Worm (Caenorhabditis elegans) whole organism, young adult: ENCODE data around the gene mmad-1.
"Not testable (repeated sequence)": the region's sequence is repeated elsewhere in the genome, so short reads cannot be mapped to it uniquely, and the experiment has no call there.

Experiments
- F57C9.4 ChIP-seq: sonication (generic microtip); optimal IDR thresholded peaks from 2 replicates; lab custom pipeline; 2017; ENCODE audit warnings: mild to moderate bottlenecking, missing genetic modification characterization, missing compliant biosample characterization
- Y79H2A.3 ChIP-seq: fragments of 200-800 bp; sonication (Bioruptor generic); conservative IDR thresholded peaks from 2 replicates; pipeline ENCODE4 v1.3.6; 2022; ENCODE audit warnings: missing genetic modification reagents, missing genetic modification characterization, missing compliant biosample characterization
- aptf-2 ChIP-seq: fragments of 200-800 bp; sonication (Bioruptor generic); conservative IDR thresholded peaks from 2 replicates; pipeline ENCODE4 v1.3.6; 2022; ENCODE audit warnings: missing genetic modification reagents, missing genetic modification characterization, missing compliant biosample characterization
- ceh-79 ChIP-seq: sonication (generic microtip); optimal IDR thresholded peaks from 2 replicates; lab custom pipeline; 2017; ENCODE audit warnings: mild to moderate bottlenecking, missing genetic modification characterization, missing compliant biosample characterization
- ceh-91 ChIP-seq: fragments of 200-800 bp; sonication (Bioruptor generic); IDR thresholded peaks from 2 replicates; pipeline ENCODE4 v1.3.6; 2022; ENCODE audit warnings: missing genetic modification reagents, missing genetic modification characterization, missing compliant biosample characterization
- chd-7 ChIP-seq: sonication (generic microtip); optimal IDR thresholded peaks from 2 replicates; lab custom pipeline; 2016; ENCODE audit warnings: mild to moderate bottlenecking, missing genetic modification characterization, moderate library complexity, missing compliant biosample characterization
- dpff-1 ChIP-seq: sonication (generic microtip); optimal IDR thresholded peaks from 2 replicates; lab custom pipeline; 2017; ENCODE audit warnings: mild to moderate bottlenecking, missing genetic modification characterization, missing compliant biosample characterization
- dpl-1 ChIP-seq: fragments of 150-350 bp; optimal IDR thresholded peaks from 2 replicates; lab custom pipeline; 2014; ENCODE audit warnings: missing biosample characterization, missing genetic modification reagents, missing genetic modification characterization
- egrh-3 ChIP-seq: fragments of 200-800 bp; sonication (Bioruptor generic); IDR thresholded peaks from 2 replicates; pipeline ENCODE4 v1.3.6; 2022; ENCODE audit warnings: missing genetic modification reagents, missing genetic modification characterization, missing compliant biosample characterization
- gei-17 ChIP-seq: fragments of 200-800 bp; sonication (Bioruptor generic); optimal IDR thresholded peaks from 2 replicates; lab custom pipeline; 2018; ENCODE audit warnings: mild to moderate bottlenecking, missing genetic modification characterization, missing compliant biosample characterization
- hmg-20 ChIP-seq: fragments of 200-800 bp; sonication (Bioruptor generic); IDR thresholded peaks from 2 replicates; pipeline ENCODE4 v1.3.6; 2022; ENCODE audit warnings: missing genetic modification reagents, missing genetic modification characterization, missing compliant biosample characterization
- hrde-1 ChIP-seq: sonication (generic microtip); optimal IDR thresholded peaks from 2 replicates; lab custom pipeline; 2016; ENCODE audit warnings: missing genetic modification characterization, mild to moderate bottlenecking, missing compliant biosample characterization, moderate library complexity, missing genotype, missing genetic modification reagents, borderline replicate concordance
- let-526 ChIP-seq: fragments of 200-800 bp; sonication (Bioruptor generic); IDR thresholded peaks from 2 replicates; pipeline ENCODE4 v1.3.6; 2022; ENCODE audit warnings: missing genetic modification reagents, missing genetic modification characterization, missing compliant biosample characterization
- lin-54 ChIP-seq: fragments of 200-800 bp; sonication (Bioruptor generic); optimal IDR thresholded peaks from 2 replicates; lab custom pipeline; 2018; ENCODE audit warnings: mild to moderate bottlenecking, missing genetic modification characterization, missing compliant biosample characterization
- lsy-27 ChIP-seq: sonication (generic microtip); optimal IDR thresholded peaks from 2 replicates; lab custom pipeline; 2017; ENCODE audit warnings: missing genetic modification characterization, mild to moderate bottlenecking, missing compliant biosample characterization, antibody characterized with exemption, missing genotype, borderline replicate concordance; ENCODE audit not compliant: insufficient read depth
- madf-6 ChIP-seq: fragments of 200-800 bp; sonication (Bioruptor generic); IDR thresholded peaks from 2 replicates; pipeline ENCODE4 v1.3.6; 2022; ENCODE audit warnings: missing genetic modification reagents, missing genetic modification characterization, missing compliant biosample characterization
- mel-28 ChIP-seq: sonication (generic microtip); optimal IDR thresholded peaks from 2 replicates; lab custom pipeline; 2016; ENCODE audit warnings: borderline replicate concordance, mild to moderate bottlenecking, missing genetic modification characterization, missing compliant biosample characterization
- nfyb-1 ChIP-seq: fragments of 200-800 bp; sonication (Bioruptor generic); IDR thresholded peaks from 2 replicates; pipeline ENCODE4 v1.3.6; 2022; ENCODE audit warnings: missing genetic modification reagents, missing genetic modification characterization, missing compliant biosample characterization
- pbrm-1 ChIP-seq: fragments of 200-800 bp; sonication (Bioruptor generic); IDR thresholded peaks from 2 replicates; pipeline ENCODE4 v1.3.6; 2022; ENCODE audit warnings: missing genetic modification reagents, missing genetic modification characterization, missing compliant biosample characterization
- sdz-38 ChIP-seq: sonication (generic microtip); optimal IDR thresholded peaks from 2 replicates; lab custom pipeline; 2016; ENCODE audit warnings: missing genotype, missing genetic modification characterization, missing compliant biosample characterization
- snpc-3.4 ChIP-seq: sonication (generic microtip); optimal IDR thresholded peaks from 2 replicates; lab custom pipeline; 2017; ENCODE audit warnings: missing genetic modification characterization, mild to moderate bottlenecking, missing compliant biosample characterization, antibody characterized with exemption, moderate library complexity, missing genotype, missing genetic modification reagents
- sptf-2 ChIP-seq: fragments of 200-800 bp; sonication (Bioruptor generic); optimal IDR thresholded peaks from 2 replicates; lab custom pipeline; 2018; ENCODE audit warnings: mild to moderate bottlenecking, missing genetic modification characterization, missing compliant biosample characterization
- tbp1 ChIP-seq: fragments of 200-800 bp; sonication (Bioruptor generic); optimal IDR thresholded peaks from 2 replicates; lab custom pipeline; 2018; ENCODE audit warnings: mild to moderate bottlenecking, missing genetic modification characterization, missing compliant biosample characterization
- unc-62 ChIP-seq: fragments of 150-350 bp; optimal IDR thresholded peaks from 2 replicates; lab custom pipeline; 2014; ENCODE audit warnings: missing biosample characterization, missing genetic modification reagents, missing genetic modification characterization
- ztf-26 ChIP-seq: sonication (generic microtip); optimal IDR thresholded peaks from 2 replicates; lab custom pipeline; 2017; ENCODE audit warnings: missing genetic modification characterization, missing compliant biosample characterization
- ztf-6 ChIP-seq: fragments of 200-800 bp; sonication (Bioruptor generic); IDR thresholded peaks from 2 replicates; pipeline ENCODE4 v1.3.6; 2022; ENCODE audit warnings: missing genetic modification reagents, missing genetic modification characterization, missing compliant biosample characterization

Gene mmad-1

DNA sequence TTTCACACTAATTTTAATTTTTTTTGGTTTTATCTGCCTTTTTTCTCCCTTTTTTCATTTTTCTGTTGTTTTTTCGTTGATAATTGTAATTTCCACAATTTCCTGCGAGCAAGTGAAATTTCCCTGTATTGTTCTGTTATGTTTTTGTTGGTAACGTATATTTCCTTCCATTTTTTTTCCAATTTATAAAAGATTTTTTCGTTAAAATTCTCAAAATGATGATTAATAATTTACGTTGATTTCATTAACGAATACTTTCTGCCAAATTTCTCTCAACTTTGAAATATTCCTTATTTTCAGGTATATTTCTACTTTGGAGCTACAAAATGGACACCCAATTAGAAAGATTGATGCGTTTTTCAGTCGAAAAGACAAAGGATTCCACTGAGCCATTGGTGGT, 46.3 kb downstream of the mmad-1 start, which contains the start of gene T28A8.8:
Gene T28A8.8, plus strand, starts transcription at position 301 of the 400 bp plus-strand sequence.
- TF ChIP-seq gei-17 (GFP tag; lab: Kevin White, UChicago) (no peak), dpff-1 (no peak), mel-28 (tag; lab: Kevin White, UChicago) (no peak), let-526 (GFP tag; lab: Robert Waterston, UW) (no peak), pbrm-1 (GFP tag; lab: Robert Waterston, UW) (no peak), dpl-1 (GFP tag; lab: Kevin White, UChicago) (no peak), hmg-20 (GFP tag; lab: Robert Waterston, UW) (no peak), aptf-2 (GFP tag; lab: Robert Waterston, UW) (no peak), unc-62 (no peak), nfyb-1 (GFP tag; lab: Robert Waterston, UW) (no peak), F57C9.4 (tag; lab: Kevin White, UChicago) (no peak), lsy-27 (tag; lab: Kevin White, UChicago) (no peak), sdz-38 (tag; lab: Kevin White, UChicago) (no peak), egrh-3 (GFP tag; lab: Robert Waterston, UW) (no peak), lin-54 (no peak), tbp1 (GFP tag; lab: Kevin White, UChicago) (no peak), sptf-2 (GFP tag; lab: Kevin White, UChicago) (no peak), ceh-79 (tag; lab: Kevin White, UChicago) (no peak), snpc-3.4 (tag; lab: Kevin White, UChicago) (no peak)
- TF ChIP-seq, all 124 proteins: peak for 0

- 0 out of 2 replicates have a peak, but pooled peaks have one; percentile 14 for TF ChIP-seq madf-6 (GFP tag; lab: Robert Waterston, UW)
- no peak for TF ChIP-seq chd-7 (tag; lab: Kevin White, UChicago)
- no peak for TF ChIP-seq ztf-6 (GFP tag; lab: Robert Waterston, UW)
- no peak for TF ChIP-seq hrde-1
These were observed 47.2 kb downstream of the mmad-1 start, which contains the start of gene T28A8.5 for ce11 chrIII:13501599-13501998. TSS of gene T28A8.5 (plus strand) at chrIII:13501630.

DNA sequence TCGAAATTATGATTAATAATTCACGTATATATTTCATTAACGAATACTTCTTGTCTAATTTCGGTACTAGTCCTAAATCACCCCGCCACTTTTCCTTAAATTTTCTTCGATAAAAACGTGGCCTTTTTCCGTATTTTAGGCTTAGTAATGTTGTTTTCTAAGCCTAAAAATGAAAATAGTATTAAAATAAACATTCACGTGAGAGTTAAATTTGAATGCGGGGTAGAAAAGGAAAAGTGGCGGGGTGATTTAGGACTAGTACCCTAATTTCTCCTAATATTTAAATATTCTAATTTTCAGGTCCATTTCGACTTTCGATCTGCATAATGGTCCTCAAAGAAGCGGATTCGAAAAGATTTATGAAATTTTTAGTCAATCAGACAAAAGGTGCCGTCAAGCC, 49.9 kb downstream of the mmad-1 start, which contains the start of gene T28A8.6:
Gene T28A8.6, plus strand, starts transcription at position 301 of the 400 bp plus-strand sequence.
- TF ChIP-seq ceh-91 (GFP tag; lab: Robert Waterston, UW); ztf-26 (tag; lab: Kevin White, UChicago); Y79H2A.3 (GFP tag; lab: Robert Waterston, UW): not testable (repeated sequence)
- TF ChIP-seq, all 124 proteins: peak for 0; not testable (repeated sequence) for 124
